Worm (Caenorhabditis elegans): Measurements from ENCODE around the gene col-132.

ce11 chrIV:13110876-13111275, 20.0 kb upstream of the col-132 start:
- TF ChIP-seq med-1 (GFP tag; optimal IDR thresholded peaks at IDR 0.05; ENCODE audit: insufficient read depth) (no peak), tab-1 (GFP tag; IDR thresholded peaks at IDR 0.05) (no peak), klf-2 (GFP tag; conservative IDR thresholded peaks at IDR 0.05) (no peak), flt-1 (GFP tag; IDR thresholded peaks at IDR 0.05) (no peak), ztf-29 (GFP tag; IDR thresholded peaks at IDR 0.05) (no peak), cog-1 (tag; optimal IDR thresholded peaks at IDR 0.05) (no peak)
